Worm (Caenorhabditis elegans) whole organism, L1 larva: ENCODE measurements around the gene lact-4.
A peak's percentile ranks its signal among the peaks of the same experiment; 100 is the strongest.

Experiments used
- C04F5.9 ChIP-seq: sonication (generic microtip); optimal IDR thresholded peaks from 2 replicates; lab custom pipeline; 2016; ENCODE audit warnings: missing genetic modification characterization, missing compliant biosample characterization
- C16A3.4 ChIP-seq: fragments of 150-350 bp; optimal IDR thresholded peaks from 2 replicates; lab custom pipeline; 2014; ENCODE audit warnings: missing biosample characterization, missing genetic modification characterization
- F16B12.6 ChIP-seq: fragments of 150-350 bp; optimal IDR thresholded peaks from 2 replicates; lab custom pipeline; 2014; ENCODE audit warnings: missing biosample characterization, missing genetic modification characterization
- Y116A8C.19 ChIP-seq: sonication (generic microtip); optimal IDR thresholded peaks from 2 replicates; lab custom pipeline; 2016; ENCODE audit warnings: missing compliant biosample characterization, missing genetic modification characterization, borderline replicate concordance
- aha-1 ChIP-seq: fragments of 150-350 bp; optimal IDR thresholded peaks from 2 replicates; lab custom pipeline; 2014; ENCODE audit warnings: missing biosample characterization, missing genetic modification characterization
- aly-2 ChIP-seq: fragments of 150-350 bp; optimal IDR thresholded peaks from 2 replicates; lab custom pipeline; 2014; ENCODE audit warnings: missing biosample characterization, missing genetic modification characterization
- ama-1 ChIP-seq: fragments of 150-350 bp; optimal IDR thresholded peaks from 2 replicates; lab custom pipeline; 2014
- blmp-1 ChIP-seq: fragments of 150-350 bp; optimal IDR thresholded peaks from 2 replicates; lab custom pipeline; 2014; ENCODE audit warnings: missing biosample characterization, missing genetic modification characterization
- ceh-8 ChIP-seq: fragments of 200-800 bp; sonication (Bioruptor generic); optimal IDR thresholded peaks from 2 replicates; lab custom pipeline; 2018; ENCODE audit warnings: mild to moderate bottlenecking, missing genetic modification characterization, moderate library complexity, missing compliant biosample characterization
- ceh-88 ChIP-seq: fragments of 200-800 bp; sonication (Bioruptor generic); IDR thresholded peaks from 2 replicates; pipeline ENCODE4 v1.3.6; 2022; ENCODE audit warnings: missing genetic modification characterization, missing compliant biosample characterization
- ceh-90 ChIP-seq: sonication (generic microtip); optimal IDR thresholded peaks from 2 replicates; lab custom pipeline; 2016; ENCODE audit warnings: missing genetic modification characterization, missing compliant biosample characterization
- efl-1 ChIP-seq, 4 experiments: fragments of 150-350 bp; optimal IDR thresholded peaks in 3 of 4; peaks in 1 of 4; 1 replicate in 1 of 4; 2 replicates in 3 of 4; lab custom pipeline; 2014; ENCODE audit warnings: missing biosample characterization in 2 of 4, missing genetic modification characterization in 2 of 4, missing genetic modification reagents in 2 of 4
- egl-13 ChIP-seq: sonication (generic microtip); optimal IDR thresholded peaks from 2 replicates; lab custom pipeline; 2016; ENCODE audit warnings: missing genotype, missing genetic modification reagents, missing genetic modification characterization, missing compliant biosample characterization
- egl-27 ChIP-seq, 2 experiments: fragments of 150-350 bp in 1 of 2; sonication (generic microtip); optimal IDR thresholded peaks; 3 replicates each; lab custom pipeline; 2017 to 2018; ENCODE audit warnings: missing biosample characterization in 2 of 2, missing genetic modification characterization in 2 of 2, missing genetic modification reagents in 2 of 2
- fkh-10 ChIP-seq: sonication (generic microtip); optimal IDR thresholded peaks from 2 replicates; lab custom pipeline; 2017; ENCODE audit warnings: missing biosample characterization, missing genetic modification reagents, missing genetic modification characterization
- fkh-8 ChIP-seq: sonication (generic microtip); optimal IDR thresholded peaks from 2 replicates; lab custom pipeline; 2016; ENCODE audit warnings: mild to moderate bottlenecking, missing genetic modification characterization, missing compliant biosample characterization
- fos-1 ChIP-seq: fragments of 150-350 bp; optimal IDR thresholded peaks from 2 replicates; lab custom pipeline; 2014; ENCODE audit warnings: missing biosample characterization, missing genetic modification characterization
- grh-1 ChIP-seq: fragments of 200-800 bp; sonication (Bioruptor generic); IDR thresholded peaks from 2 replicates; pipeline ENCODE4 v1.3.6; 2022; ENCODE audit warnings: missing genetic modification reagents, missing genetic modification characterization, missing compliant biosample characterization
- irx-1 ChIP-seq: sonication (generic microtip); optimal IDR thresholded peaks from 2 replicates; lab custom pipeline; 2016; ENCODE audit warnings: missing genetic modification characterization, missing compliant biosample characterization
- jun-1 ChIP-seq: fragments of 150-350 bp; optimal IDR thresholded peaks from 2 replicates; lab custom pipeline; 2014; ENCODE audit warnings: missing biosample characterization, missing genetic modification reagents, missing genetic modification characterization
- lin-13 ChIP-seq: fragments of 150-350 bp; optimal IDR thresholded peaks from 2 replicates; lab custom pipeline; 2014; ENCODE audit warnings: missing biosample characterization, missing genetic modification reagents, missing genetic modification characterization
- lin-39 ChIP-seq: fragments of 150-350 bp; optimal IDR thresholded peaks from 2 replicates; lab custom pipeline; 2014; ENCODE audit warnings: missing biosample characterization, missing genetic modification reagents, missing genetic modification characterization
- lir-3 ChIP-seq: sonication (generic microtip); optimal IDR thresholded peaks from 2 replicates; lab custom pipeline; 2016; ENCODE audit warnings: mild to moderate bottlenecking, missing genetic modification characterization, moderate library complexity, missing compliant biosample characterization; ENCODE audit not compliant: poor library complexity
- mab-9 ChIP-seq: fragments of 200-800 bp; sonication (Bioruptor generic); IDR thresholded peaks from 2 replicates; pipeline ENCODE4 v1.3.6; 2022; ENCODE audit warnings: missing genetic modification reagents, missing genetic modification characterization, missing compliant biosample characterization
- mef-2 ChIP-seq: fragments of 150-350 bp; optimal IDR thresholded peaks from 2 replicates; lab custom pipeline; 2014; ENCODE audit warnings: missing biosample characterization, missing genetic modification characterization
- mep-1 ChIP-seq: fragments of 150-350 bp; optimal IDR thresholded peaks from 2 replicates; lab custom pipeline; 2014; ENCODE audit warnings: missing biosample characterization, missing genetic modification characterization
- nhr-11 ChIP-seq: fragments of 150-350 bp; optimal IDR thresholded peaks from 2 replicates; lab custom pipeline; 2014; ENCODE audit warnings: missing biosample characterization, missing genetic modification characterization
- nhr-12 ChIP-seq: sonication (generic microtip); optimal IDR thresholded peaks from 2 replicates; lab custom pipeline; 2017; ENCODE audit warnings: missing biosample characterization, missing genetic modification characterization
- nhr-19 ChIP-seq: fragments of 200-800 bp; sonication (Bioruptor generic); conservative IDR thresholded peaks from 2 replicates; pipeline ENCODE4 v1.3.6; 2022; ENCODE audit warnings: missing genetic modification characterization, missing compliant biosample characterization
- nhr-20 ChIP-seq: sonication (generic microtip); optimal IDR thresholded peaks from 2 replicates; lab custom pipeline; 2016; ENCODE audit warnings: mild to moderate bottlenecking, missing genetic modification characterization, missing compliant biosample characterization
- nhr-28 ChIP-seq: fragments of 150-350 bp; optimal IDR thresholded peaks from 2 replicates; lab custom pipeline; 2014; ENCODE audit warnings: missing biosample characterization, missing genetic modification characterization
- nhr-71 ChIP-seq: sonication (generic microtip); optimal IDR thresholded peaks from 2 replicates; lab custom pipeline; 2016; ENCODE audit warnings: mild to moderate bottlenecking, missing genetic modification characterization, moderate library complexity, missing compliant biosample characterization
- nhr-77 ChIP-seq: fragments of 150-350 bp; optimal IDR thresholded peaks from 2 replicates; lab custom pipeline; 2014; ENCODE audit warnings: missing biosample characterization, missing genetic modification characterization
- nhr-84 ChIP-seq: sonication (generic microtip); optimal IDR thresholded peaks from 2 replicates; lab custom pipeline; 2017; ENCODE audit warnings: missing biosample characterization, missing genetic modification characterization
- nhr-90 ChIP-seq: sonication (generic microtip); optimal IDR thresholded peaks from 2 replicates; lab custom pipeline; 2016; ENCODE audit warnings: mild to moderate bottlenecking, missing genetic modification characterization, missing compliant biosample characterization; ENCODE audit not compliant: poor library complexity
- pax-3 ChIP-seq: fragments of 200-800 bp; sonication (Bioruptor generic); optimal IDR thresholded peaks from 2 replicates; lab custom pipeline; 2018; ENCODE audit warnings: mild to moderate bottlenecking, missing genetic modification characterization, moderate library complexity, missing compliant biosample characterization
- pqm-1 ChIP-seq: sonication (generic microtip); optimal IDR thresholded peaks from 3 replicates; lab custom pipeline; 2017; ENCODE audit warnings: missing biosample characterization, missing genetic modification characterization
- rnt-1 ChIP-seq: sonication (generic microtip); optimal IDR thresholded peaks from 2 replicates; lab custom pipeline; 2016; ENCODE audit warnings: mild to moderate bottlenecking, missing genetic modification characterization, moderate library complexity, missing compliant biosample characterization
- snpc-4 ChIP-seq: fragments of 150-350 bp; optimal IDR thresholded peaks from 2 replicates; lab custom pipeline; 2014; ENCODE audit warnings: missing biosample characterization, missing genetic modification characterization
- snu-23 ChIP-seq: sonication (generic microtip); optimal IDR thresholded peaks from 2 replicates; lab custom pipeline; 2016; ENCODE audit warnings: missing genetic modification characterization, missing compliant biosample characterization
- sup-37 ChIP-seq: fragments of 200-800 bp; sonication (Bioruptor generic); optimal IDR thresholded peaks from 2 replicates; lab custom pipeline; 2018; ENCODE audit warnings: mild to moderate bottlenecking, missing genetic modification characterization, missing compliant biosample characterization
- tbx-2 ChIP-seq: sonication (generic microtip); optimal IDR thresholded peaks from 2 replicates; lab custom pipeline; 2016; ENCODE audit warnings: missing genetic modification characterization, missing compliant biosample characterization
- tlp-1 ChIP-seq: fragments of 150-350 bp; optimal IDR thresholded peaks from 2 replicates; lab custom pipeline; 2014; ENCODE audit warnings: missing biosample characterization, missing genetic modification characterization
- unc-130 ChIP-seq: fragments of 150-350 bp; optimal IDR thresholded peaks from 2 replicates; lab custom pipeline; 2017; ENCODE audit warnings: missing biosample characterization, missing genetic modification characterization, inconsistent platforms
- unc-62 ChIP-seq: fragments of 150-350 bp; optimal IDR thresholded peaks from 2 replicates; lab custom pipeline; 2014; ENCODE audit warnings: missing biosample characterization, missing genetic modification reagents, missing genetic modification characterization
- unc-86 ChIP-seq: sonication (generic microtip); optimal IDR thresholded peaks from 2 replicates; lab custom pipeline; 2016; ENCODE audit warnings: missing genetic modification characterization, missing compliant biosample characterization
- vab-15 ChIP-seq: sonication (generic microtip); optimal IDR thresholded peaks from 2 replicates; lab custom pipeline; 2017; ENCODE audit warnings: missing genotype, mild to moderate bottlenecking, missing genetic modification characterization, missing compliant biosample characterization
- zag-1 ChIP-seq: fragments of 150-350 bp; optimal IDR thresholded peaks from 2 replicates; lab custom pipeline; 2014; ENCODE audit warnings: missing biosample characterization, missing genetic modification characterization
- ztf-11 ChIP-seq, 2 experiments: sonication (generic microtip); optimal IDR thresholded peaks; 2 replicates each; lab custom pipeline; 2016 to 2017; ENCODE audit warnings: missing genetic modification characterization in 2 of 2, missing biosample characterization in 1 of 2, missing compliant biosample characterization in 1 of 2

Gene lact-4

ce11 chrII:8494228-8494717 is 14.0 kb upstream of the lact-4 start, which contains the start of gene M05D6.9:
M05D6.9 (plus strand) TSS chrII:8494278.
- TF ChIP-seq unc-62 (GFP tag; lab: Kevin White, UChicago) (no peak), blmp-1 (tag; lab: Kevin White, UChicago) (peak; percentile 64)

ce11 chrII:8488123-8488522 is 7.8 kb upstream of the lact-4 start:
- TF ChIP-seq nhr-19 (GFP tag; lab: Robert Waterston, UW): no peak
- TF ChIP-seq efl-1 (optimal IDR thresholded peaks at IDR 0.05; lab: Kevin White, UChicago): no peak
- TF ChIP-seq efl-1 (GFP tag; optimal IDR thresholded peaks at IDR 0.05 in 1 of 2; lab: Kevin White, UChicago): peak in 1 of 2 experiments; percentile 68

- TF ChIP-seq irx-1 (tag; lab: Kevin White, UChicago): no peak
- no peak for TF ChIP-seq nhr-84
- TF ChIP-seq C04F5.9 (tag; lab: Kevin White, UChicago): no peak
- TF ChIP-seq mef-2: no peak
- TF ChIP-seq nhr-12 (tag; lab: Kevin White, UChicago): no peak
- no peak for TF ChIP-seq ama-1 (lab: Kevin White, UChicago)
- TF ChIP-seq vab-15 (tag; lab: Kevin White, UChicago): no peak
- TF ChIP-seq unc-130 (tag; lab: Kevin White, UChicago): no peak
- TF ChIP-seq snu-23 (GFP tag; lab: Kevin White, UChicago): peak; percentile 48
- TF ChIP-seq mep-1 (tag; lab: Kevin White, UChicago): no peak
- TF ChIP-seq aly-2 (tag; lab: Kevin White, UChicago): no peak
- TF ChIP-seq lir-3: no peak
- no peak for TF ChIP-seq pqm-1 (tag; lab: Kevin White, UChicago)
- TF ChIP-seq egl-27 (tag; optimal IDR thresholded peaks at IDR 0.05; lab: Kevin White, UChicago): no peak
- peak; percentile 21 for TF ChIP-seq tbx-2 (tag; lab: Kevin White, UChicago)
- no peak for TF ChIP-seq aha-1 (tag; lab: Kevin White, UChicago)
- no peak for TF ChIP-seq lin-39 (tag; lab: Kevin White, UChicago)
- TF ChIP-seq mab-9 (GFP tag; lab: Robert Waterston, UW): no peak
- no peak for TF ChIP-seq jun-1 (tag; lab: Kevin White, UChicago)
- TF ChIP-seq zag-1 (tag; lab: Kevin White, UChicago): no peak
- no peak for TF ChIP-seq unc-86 (tag; lab: Kevin White, UChicago)
- no peak for TF ChIP-seq snpc-4 (tag; lab: Kevin White, UChicago)
- TF ChIP-seq nhr-77: no peak
- TF ChIP-seq nhr-71 (tag; lab: Kevin White, UChicago): peak; percentile 86
- TF ChIP-seq nhr-20 (tag; lab: Kevin White, UChicago): peak; percentile 90
- TF ChIP-seq egl-13 (tag; lab: Kevin White, UChicago): no peak
- TF ChIP-seq blmp-1 (tag; lab: Kevin White, UChicago): peak; percentile 39
- no peak for TF ChIP-seq efl-1 (optimal IDR thresholded peaks at IDR 0.05; lab: Kevin White, UChicago)
- TF ChIP-seq efl-1 (GFP tag; optimal IDR thresholded peaks at IDR 0.05 in 1 of 2; lab: Kevin White, UChicago): peak in 1 of 2 experiments; percentile 79
- peak; percentile 44 for TF ChIP-seq nhr-90 (tag; lab: Kevin White, UChicago)
- TF ChIP-seq nhr-19 (GFP tag; lab: Robert Waterston, UW): peak; percentile 34; the same call in 1 of the 2 replicates
- TF ChIP-seq F16B12.6 (tag; lab: Kevin White, UChicago): no peak
- no peak for TF ChIP-seq nhr-28 (tag; lab: Kevin White, UChicago)
- TF ChIP-seq ceh-90: no peak
- TF ChIP-seq grh-1 (GFP tag; lab: Robert Waterston, UW): no peak
- TF ChIP-seq fkh-10: no peak
- TF ChIP-seq C16A3.4 (tag; lab: Kevin White, UChicago): no peak
- TF ChIP-seq rnt-1 (tag; lab: Kevin White, UChicago): no peak
- TF ChIP-seq ceh-8: no peak
- no peak for TF ChIP-seq ztf-11 (tag; optimal IDR thresholded peaks at IDR 0.05; lab: Kevin White, UChicago)
- no peak for TF ChIP-seq fos-1
- TF ChIP-seq fkh-8 (tag; lab: Kevin White, UChicago): no peak
- TF ChIP-seq Y116A8C.19 (tag; lab: Kevin White, UChicago): no peak
- no peak for TF ChIP-seq pax-3 (tag; lab: Kevin White, UChicago)
- TF ChIP-seq nhr-11 (tag; lab: Kevin White, UChicago): no peak
- TF ChIP-seq tlp-1: no peak
- TF ChIP-seq sup-37: no peak
- TF ChIP-seq ceh-88: no peak
- no peak for TF ChIP-seq lin-13 (GFP tag; lab: Kevin White, UChicago)
Observed at ce11 chrII:8485603-8486002, 5.3 kb upstream of the lact-4 start, which contains the start of gene gbh-2. gbh-2 (plus strand) TSS chrII:8485879.
